Worm (Caenorhabditis elegans) whole organism, L1 larva: Measurements from ENCODE around the gene C53A5.2.
A peak's percentile ranks its signal among the peaks of the same experiment; 100 is the strongest.

Experiments used
- C34B4.2 ChIP-seq: sonication (generic microtip); optimal IDR thresholded peaks from 2 replicates; lab custom pipeline; 2017; ENCODE audit warnings: mild to moderate bottlenecking, missing genetic modification characterization, missing compliant biosample characterization
- F16B12.6 ChIP-seq: fragments of 150-350 bp; optimal IDR thresholded peaks from 2 replicates; lab custom pipeline; 2014; ENCODE audit warnings: missing biosample characterization, missing genetic modification characterization
- aha-1 ChIP-seq: fragments of 150-350 bp; optimal IDR thresholded peaks from 2 replicates; lab custom pipeline; 2014; ENCODE audit warnings: missing biosample characterization, missing genetic modification characterization
- blmp-1 ChIP-seq: fragments of 150-350 bp; optimal IDR thresholded peaks from 2 replicates; lab custom pipeline; 2014; ENCODE audit warnings: missing biosample characterization, missing genetic modification characterization
- ceh-63 ChIP-seq: fragments of 200-800 bp; sonication (Bioruptor generic); optimal IDR thresholded peaks from 2 replicates; lab custom pipeline; 2018; ENCODE audit warnings: mild to moderate bottlenecking, missing genetic modification characterization, missing compliant biosample characterization
- ceh-8 ChIP-seq: fragments of 200-800 bp; sonication (Bioruptor generic); optimal IDR thresholded peaks from 2 replicates; lab custom pipeline; 2018; ENCODE audit warnings: mild to moderate bottlenecking, missing genetic modification characterization, moderate library complexity, missing compliant biosample characterization
- dpl-1 ChIP-seq, 3 experiments: fragments of 150-350 bp in 2 of 3; sonication (generic microtip) in 1 of 3; optimal IDR thresholded peaks; 2 replicates each; lab custom pipeline; 2014 to 2017; ENCODE audit warnings: missing biosample characterization in 3 of 3, missing genetic modification characterization in 3 of 3, missing genetic modification reagents in 3 of 3
- dsc-1 ChIP-seq: sonication (generic microtip); optimal IDR thresholded peaks from 2 replicates; lab custom pipeline; 2016; ENCODE audit warnings: mild to moderate bottlenecking, missing genetic modification characterization, missing compliant biosample characterization
- efl-1 ChIP-seq, 4 experiments: fragments of 150-350 bp; optimal IDR thresholded peaks in 3 of 4; peaks in 1 of 4; 1 replicate in 1 of 4; 2 replicates in 3 of 4; lab custom pipeline; 2014; ENCODE audit warnings: missing biosample characterization in 2 of 4, missing genetic modification characterization in 2 of 4, missing genetic modification reagents in 2 of 4
- elt-2 ChIP-seq: sonication (generic microtip); optimal IDR thresholded peaks from 2 replicates; lab custom pipeline; 2016; ENCODE audit warnings: missing genetic modification characterization, mild to moderate bottlenecking, inconsistent platforms, missing compliant biosample characterization, missing genetic modification reagents
- ets-5 ChIP-seq: fragments of 200-800 bp; sonication (Bioruptor generic); IDR thresholded peaks from 2 replicates; pipeline ENCODE4 v1.3.6; 2022; ENCODE audit warnings: missing genetic modification characterization, missing compliant biosample characterization
- fkh-4 ChIP-seq: sonication (generic microtip); optimal IDR thresholded peaks from 2 replicates; lab custom pipeline; 2016; ENCODE audit warnings: missing compliant biosample characterization, missing genetic modification characterization, borderline replicate concordance
- fkh-8 ChIP-seq: sonication (generic microtip); optimal IDR thresholded peaks from 2 replicates; lab custom pipeline; 2016; ENCODE audit warnings: mild to moderate bottlenecking, missing genetic modification characterization, missing compliant biosample characterization
- grh-1 ChIP-seq: fragments of 200-800 bp; sonication (Bioruptor generic); IDR thresholded peaks from 2 replicates; pipeline ENCODE4 v1.3.6; 2022; ENCODE audit warnings: missing genetic modification reagents, missing genetic modification characterization, missing compliant biosample characterization
- hlh-17 ChIP-seq: fragments of 200-800 bp; sonication (Bioruptor generic); optimal IDR thresholded peaks from 2 replicates; lab custom pipeline; 2018; ENCODE audit warnings: missing genetic modification characterization, mild to moderate bottlenecking, missing compliant biosample characterization, moderate library complexity, borderline replicate concordance
- irx-1 ChIP-seq: sonication (generic microtip); optimal IDR thresholded peaks from 2 replicates; lab custom pipeline; 2016; ENCODE audit warnings: missing genetic modification characterization, missing compliant biosample characterization
- jun-1 ChIP-seq: fragments of 150-350 bp; optimal IDR thresholded peaks from 2 replicates; lab custom pipeline; 2014; ENCODE audit warnings: missing biosample characterization, missing genetic modification reagents, missing genetic modification characterization
- lin-13 ChIP-seq: fragments of 150-350 bp; optimal IDR thresholded peaks from 2 replicates; lab custom pipeline; 2014; ENCODE audit warnings: missing biosample characterization, missing genetic modification reagents, missing genetic modification characterization
- lin-15B ChIP-seq: fragments of 150-350 bp; sonication (generic microtip); optimal IDR thresholded peaks from 3 replicates; lab custom pipeline; 2014; ENCODE audit warnings: missing biosample characterization, missing genetic modification characterization
- lsy-2 ChIP-seq, 2 experiments: fragments of 150-350 bp; optimal IDR thresholded peaks; 2 replicates each; lab custom pipeline; 2014; ENCODE audit warnings: missing biosample characterization in 2 of 2, missing genetic modification characterization in 2 of 2
- mdl-1 ChIP-seq, 2 experiments: fragments of 150-350 bp; optimal IDR thresholded peaks; 2 replicates each; lab custom pipeline; 2014 to 2017; ENCODE audit warnings: missing biosample characterization in 2 of 2, missing genetic modification characterization in 2 of 2, inconsistent platforms in 1 of 2
- mef-2 ChIP-seq: fragments of 150-350 bp; optimal IDR thresholded peaks from 2 replicates; lab custom pipeline; 2014; ENCODE audit warnings: missing biosample characterization, missing genetic modification characterization
- mep-1 ChIP-seq: fragments of 150-350 bp; optimal IDR thresholded peaks from 2 replicates; lab custom pipeline; 2014; ENCODE audit warnings: missing biosample characterization, missing genetic modification characterization
- nhr-20 ChIP-seq: sonication (generic microtip); optimal IDR thresholded peaks from 2 replicates; lab custom pipeline; 2016; ENCODE audit warnings: mild to moderate bottlenecking, missing genetic modification characterization, missing compliant biosample characterization
- nhr-237 ChIP-seq: fragments of 150-350 bp; optimal IDR thresholded peaks from 2 replicates; lab custom pipeline; 2014; ENCODE audit warnings: missing biosample characterization, missing genetic modification characterization
- nhr-76 ChIP-seq: sonication (generic microtip); optimal IDR thresholded peaks from 2 replicates; lab custom pipeline; 2017; ENCODE audit warnings: missing biosample characterization, missing genetic modification characterization
- nhr-77 ChIP-seq: fragments of 150-350 bp; optimal IDR thresholded peaks from 2 replicates; lab custom pipeline; 2014; ENCODE audit warnings: missing biosample characterization, missing genetic modification characterization
- nhr-84 ChIP-seq: sonication (generic microtip); optimal IDR thresholded peaks from 2 replicates; lab custom pipeline; 2017; ENCODE audit warnings: missing biosample characterization, missing genetic modification characterization
- nhr-90 ChIP-seq: sonication (generic microtip); optimal IDR thresholded peaks from 2 replicates; lab custom pipeline; 2016; ENCODE audit warnings: mild to moderate bottlenecking, missing genetic modification characterization, missing compliant biosample characterization; ENCODE audit not compliant: poor library complexity
- skn-1 ChIP-seq: fragments of 150-350 bp; optimal IDR thresholded peaks from 2 replicates; lab custom pipeline; 2014; ENCODE audit warnings: missing biosample characterization, missing genetic modification characterization
- snpc-4 ChIP-seq: fragments of 150-350 bp; optimal IDR thresholded peaks from 2 replicates; lab custom pipeline; 2014; ENCODE audit warnings: missing biosample characterization, missing genetic modification characterization
- snu-23 ChIP-seq: sonication (generic microtip); optimal IDR thresholded peaks from 2 replicates; lab custom pipeline; 2016; ENCODE audit warnings: missing genetic modification characterization, missing compliant biosample characterization
- sptf-1 ChIP-seq: fragments of 150-350 bp; optimal IDR thresholded peaks from 2 replicates; lab custom pipeline; 2014; ENCODE audit warnings: missing biosample characterization, missing genetic modification characterization
- sup-37 ChIP-seq: fragments of 200-800 bp; sonication (Bioruptor generic); optimal IDR thresholded peaks from 2 replicates; lab custom pipeline; 2018; ENCODE audit warnings: mild to moderate bottlenecking, missing genetic modification characterization, missing compliant biosample characterization
- unc-30 ChIP-seq: sonication (generic microtip); optimal IDR thresholded peaks from 2 replicates; lab custom pipeline; 2017; ENCODE audit warnings: missing biosample characterization, missing genetic modification characterization
- unc-98 ChIP-seq: fragments of 200-800 bp; sonication (Bioruptor generic); IDR thresholded peaks from 2 replicates; pipeline ENCODE4 v1.3.6; 2022; ENCODE audit warnings: missing genetic modification characterization, missing compliant biosample characterization

C53A5.2 gene

ce11 chrV:14545816-14546283, 22.8 kb upstream of the C53A5.2 start, which contains the start of gene rike-1 (continued):
- TF ChIP-seq ets-5, result no peak
- peak; percentile 2 for TF ChIP-seq snu-23 (GFP tag; lab: Kevin White, UChicago)
- TF ChIP-seq skn-1 (tag; lab: Kevin White, UChicago), result no peak
- no peak for TF ChIP-seq jun-1 (tag; lab: Kevin White, UChicago)
- TF ChIP-seq hlh-17, result no peak
- peak; percentile 27 to 34 for TF ChIP-seq efl-1 (optimal IDR thresholded peaks at IDR 0.05; lab: Kevin White, UChicago)
- no peak for TF ChIP-seq efl-1 (GFP tag; optimal IDR thresholded peaks at IDR 0.05 in 1 of 2; lab: Kevin White, UChicago)
- TF ChIP-seq nhr-20 (tag; lab: Kevin White, UChicago), result no peak
- no peak for TF ChIP-seq ceh-63
- no peak for TF ChIP-seq unc-98 (GFP tag; lab: Robert Waterston, UW)
- no peak for TF ChIP-seq irx-1
- peak; percentile 14 for TF ChIP-seq lin-15B (tag; lab: Kevin White, UChicago)
- no peak for TF ChIP-seq fkh-4 (tag; lab: Kevin White, UChicago)
- TF ChIP-seq dsc-1 (tag; lab: Kevin White, UChicago), result no peak
- TF ChIP-seq dpl-1 (GFP tag; optimal IDR thresholded peaks at IDR 0.05; lab: Kevin White, UChicago), result peak in 1 of 3 experiments; percentile 49
- TF ChIP-seq mdl-1 (tag; optimal IDR thresholded peaks at IDR 0.05; lab: Kevin White, UChicago), result no peak
- no peak for TF ChIP-seq mep-1 (tag; lab: Kevin White, UChicago)

ce11 chrV:14542138-14542537, 19.1 kb upstream of the C53A5.2 start:
- TF ChIP-seq lin-13, result no peak
- no peak for TF ChIP-seq hlh-17
- no peak for TF ChIP-seq fkh-8 (tag; lab: Kevin White, UChicago)
- peak in 1 of 2 experiments; percentile 3 for TF ChIP-seq lsy-2 (tag; optimal IDR thresholded peaks at IDR 0.05; lab: Kevin White, UChicago)
- TF ChIP-seq jun-1 (tag; lab: Kevin White, UChicago), result peak; percentile 21
- TF ChIP-seq elt-2 (tag; lab: Kevin White, UChicago), result peak; percentile 64
- no peak for TF ChIP-seq nhr-237 (tag; lab: Kevin White, UChicago)
- TF ChIP-seq mdl-1 (tag; optimal IDR thresholded peaks at IDR 0.05; lab: Kevin White, UChicago), result no peak
- no peak for TF ChIP-seq F16B12.6
- TF ChIP-seq efl-1 (optimal IDR thresholded peaks at IDR 0.05; lab: Kevin White, UChicago), result no peak
- TF ChIP-seq efl-1 (GFP tag; optimal IDR thresholded peaks at IDR 0.05 in 1 of 2; lab: Kevin White, UChicago), result peak in 1 of 2 experiments; percentile 85
- TF ChIP-seq ceh-63, result no peak

- TF ChIP-seq fkh-8 (tag; lab: Kevin White, UChicago), result no peak
- TF ChIP-seq nhr-90 (tag; lab: Kevin White, UChicago), result no peak
- no peak for TF ChIP-seq unc-30
- TF ChIP-seq efl-1 (optimal IDR thresholded peaks at IDR 0.05; lab: Kevin White, UChicago), result no peak
- TF ChIP-seq efl-1 (GFP tag; optimal IDR thresholded peaks at IDR 0.05 in 1 of 2; lab: Kevin White, UChicago), result peak in 1 of 2 experiments; percentile 11
- TF ChIP-seq nhr-77 (tag; lab: Kevin White, UChicago), result no peak
Observed at ce11 chrV:14540932-14541331, 17.9 kb upstream of the C53A5.2 start.

- TF ChIP-seq nhr-20 (tag; lab: Kevin White, UChicago) (peak; percentile 64), mef-2 (tag; lab: Kevin White, UChicago) (no peak)
Observed at ce11 chrV:14539355-14539754, 16.4 kb upstream of the C53A5.2 start.

ce11 chrV:14536274-14536673, 13.3 kb upstream of the C53A5.2 start, which contains the start of gene tag-191:
Gene tag-191 (minus strand): TSS chrV:14536374.
- no peak for TF ChIP-seq blmp-1 (tag; lab: Kevin White, UChicago)
- no peak for TF ChIP-seq snpc-4
- TF ChIP-seq C34B4.2 (tag; lab: Kevin White, UChicago), result no peak
- no peak for TF ChIP-seq nhr-76 (tag; lab: Kevin White, UChicago)
- no peak for TF ChIP-seq dpl-1 (GFP tag; optimal IDR thresholded peaks at IDR 0.05; lab: Kevin White, UChicago)
- TF ChIP-seq sptf-1 (tag; lab: Kevin White, UChicago), result no peak
- no peak for TF ChIP-seq mep-1 (tag; lab: Kevin White, UChicago)
- TF ChIP-seq aha-1 (tag; lab: Kevin White, UChicago), result no peak
- no peak for TF ChIP-seq snu-23 (GFP tag; lab: Kevin White, UChicago)
- no peak for TF ChIP-seq sup-37 (GFP tag; lab: Kevin White, UChicago)
- no peak for TF ChIP-seq grh-1
- TF ChIP-seq lsy-2 (tag; optimal IDR thresholded peaks at IDR 0.05; lab: Kevin White, UChicago), result no peak
- no peak for TF ChIP-seq elt-2 (tag; lab: Kevin White, UChicago)
- TF ChIP-seq nhr-84 (tag; lab: Kevin White, UChicago), result no peak
- no peak for TF ChIP-seq ceh-8 (GFP tag; lab: Kevin White, UChicago)
